Fruit fly (Drosophila melanogaster) whole organism, wandering third instar larva: ENCODE results near the gene Rbp4.

Experiments used
- Abd-B ChIP-seq: fragments of >200 bp; optimal IDR thresholded peaks from 2 replicates; lab custom pipeline; 2017; ENCODE audit warnings: missing biosample characterization, missing genetic modification characterization
- CG32264 ChIP-seq: fragments of 200-800 bp; sonication (Bioruptor generic); optimal IDR thresholded peaks from 2 replicates; lab custom pipeline; 2016; ENCODE audit warnings: missing biosample characterization, missing genetic modification characterization
- CG9705 ChIP-seq: fragments of 200-800 bp; sonication (Bioruptor generic); optimal IDR thresholded peaks from 2 replicates; lab custom pipeline; 2018; ENCODE audit warnings: missing biosample characterization, mild to moderate bottlenecking, missing genetic modification characterization
- CrebA ChIP-seq: fragments of 200-800 bp; sonication (Bioruptor generic); optimal IDR thresholded peaks from 2 replicates; lab custom pipeline; 2016; ENCODE audit warnings: missing biosample characterization, mild to moderate bottlenecking, missing genetic modification characterization, borderline replicate concordance
- Dfd ChIP-seq: fragments of >200 bp; optimal IDR thresholded peaks from 2 replicates; lab custom pipeline; 2017; ENCODE audit warnings: missing biosample characterization, missing genetic modification characterization
- Dif ChIP-seq: fragments of 200-275, 200-300 bp; sonication (Bioruptor generic); optimal IDR thresholded peaks from 2 replicates; lab custom pipeline; 2018; ENCODE audit warnings: missing biosample characterization, missing genetic modification characterization; ENCODE audit not compliant: partially characterized antibody
- GATAd ChIP-seq: sonication (Bioruptor generic); optimal IDR thresholded peaks from 2 replicates; lab custom pipeline; 2016; ENCODE audit warnings: missing biosample characterization, missing genetic modification characterization
- HLH106 ChIP-seq: fragments of 200-800 bp; optimal IDR thresholded peaks from 3 replicates; lab custom pipeline; 2019; ENCODE audit warnings: missing biosample characterization, mild to moderate bottlenecking, missing genetic modification characterization, moderate library complexity
- Hnf4 ChIP-seq: fragments of 200-800 bp; sonication (Bioruptor generic); optimal IDR thresholded peaks from 2 replicates; lab custom pipeline; 2016; ENCODE audit warnings: missing biosample characterization, mild to moderate bottlenecking, missing genetic modification characterization
- Hr78 ChIP-seq: fragments of >200 bp; optimal IDR thresholded peaks from 2 replicates; lab custom pipeline; 2017; ENCODE audit warnings: missing biosample characterization, missing genetic modification characterization
- Hr83 ChIP-seq: fragments of 200-300 bp; sonication (Bioruptor generic); optimal IDR thresholded peaks from 2 replicates; lab custom pipeline; 2016; ENCODE audit warnings: missing biosample characterization, mild to moderate bottlenecking, missing genetic modification characterization, moderate library complexity; ENCODE audit not compliant: poor library complexity, severe bottlenecking
- Jra ChIP-seq: sonication (Bioruptor generic); optimal IDR thresholded peaks from 2 replicates; lab custom pipeline; 2016; ENCODE audit warnings: missing biosample characterization, missing genetic modification characterization
- Mio ChIP-seq: sonication (Bioruptor generic); optimal IDR thresholded peaks from 2 replicates; lab custom pipeline; 2016; ENCODE audit warnings: missing biosample characterization, missing genetic modification characterization
- Myc ChIP-seq: fragments of >200 bp; optimal IDR thresholded peaks from 2 replicates; lab custom pipeline; 2017
- N ChIP-seq: fragments of >200 bp; optimal IDR thresholded peaks from 2 replicates; lab custom pipeline; 2018; ENCODE audit warnings: missing biosample characterization, missing external identifiers, missing genetic modification characterization
- OdsH ChIP-seq: fragments of 200-800 bp; sonication (Bioruptor generic); optimal IDR thresholded peaks from 2 replicates; lab custom pipeline; 2016; ENCODE audit warnings: missing biosample characterization, mild to moderate bottlenecking, missing genetic modification characterization
- Rel ChIP-seq, 2 experiments: fragments of 200-800 bp; sonication (Bioruptor generic) in 1 of 2; optimal IDR thresholded peaks; 2 replicates in 1 of 2; 3 replicates in 1 of 2; lab custom pipeline; 2016 to 2019; ENCODE audit warnings: mild to moderate bottlenecking in 2 of 2, missing biosample characterization in 2 of 2, missing genetic modification characterization in 2 of 2, moderate library complexity in 1 of 2
- Sp1 ChIP-seq: fragments of 200-800 bp; sonication (Bioruptor generic); optimal IDR thresholded peaks from 3 replicates; lab custom pipeline; 2019; ENCODE audit warnings: missing biosample characterization, mild to moderate bottlenecking, missing genetic modification characterization, moderate library complexity
- Vsx2 ChIP-seq: fragments of 200-300, 225-300 bp; sonication (Bioruptor generic); optimal IDR thresholded peaks from 2 replicates; lab custom pipeline; 2018; ENCODE audit warnings: missing biosample characterization, missing genetic modification characterization; ENCODE audit not compliant: partially characterized antibody
- br ChIP-seq: fragments of 200-800 bp; sonication (Bioruptor generic); optimal IDR thresholded peaks from 2 replicates; lab custom pipeline; 2016; ENCODE audit warnings: missing biosample characterization, missing genetic modification characterization
- brk ChIP-seq: fragments of 200-800 bp; sonication (Bioruptor generic); optimal IDR thresholded peaks from 2 replicates; lab custom pipeline; 2016; ENCODE audit warnings: missing biosample characterization, mild to moderate bottlenecking, missing genetic modification characterization
- dl ChIP-seq, 2 experiments: fragments of 175-275, 200-275 bp in 1 of 2; fragments of 200-275 bp in 1 of 2; sonication (Bioruptor generic); optimal IDR thresholded peaks; lab custom pipeline; 2018; ENCODE audit warnings: mild to moderate bottlenecking in 2 of 2, missing biosample characterization in 2 of 2, missing genetic modification characterization in 2 of 2, moderate library complexity in 2 of 2; ENCODE audit not compliant: partially characterized antibody in 2 of 2, insufficient read depth in 1 of 2
- dmrt93B ChIP-seq: fragments of 200-800 bp; sonication (Bioruptor generic); optimal IDR thresholded peaks from 2 replicates; lab custom pipeline; 2018; ENCODE audit warnings: missing biosample characterization, mild to moderate bottlenecking, missing genetic modification characterization
- dsf ChIP-seq: sonication (Bioruptor generic); optimal IDR thresholded peaks from 2 replicates; lab custom pipeline; 2016; ENCODE audit warnings: missing biosample characterization, missing genetic modification characterization, borderline replicate concordance
- ey ChIP-seq: fragments of 200-800 bp; sonication (Bioruptor generic); optimal IDR thresholded peaks from 2 replicates; lab custom pipeline; 2016; ENCODE audit warnings: missing biosample characterization, missing genetic modification characterization
- foxo ChIP-seq, 2 experiments: fragments of 200-800 bp; sonication (Bioruptor generic); optimal IDR thresholded peaks; 2 replicates in 1 of 2; 3 replicates in 1 of 2; lab custom pipeline; 2016 to 2017; ENCODE audit warnings: missing biosample characterization in 2 of 2, missing genetic modification characterization in 2 of 2
- fru ChIP-seq: fragments of 200-800 bp; sonication (Bioruptor generic); optimal IDR thresholded peaks from 3 replicates; lab custom pipeline; 2016; ENCODE audit warnings: missing biosample characterization, mild to moderate bottlenecking, missing genetic modification characterization
- h ChIP-seq: fragments of 200-800 bp; sonication (Bioruptor generic); optimal IDR thresholded peaks from 3 replicates; lab custom pipeline; 2016; ENCODE audit warnings: missing biosample characterization, mild to moderate bottlenecking, missing genetic modification characterization
- jim ChIP-seq: fragments of 175-275, 200-325 bp; sonication (Bioruptor generic); optimal IDR thresholded peaks from 2 replicates; lab custom pipeline; 2016; ENCODE audit warnings: missing biosample characterization, mild to moderate bottlenecking, missing genetic modification characterization
- lola ChIP-seq: fragments of >200 bp; optimal IDR thresholded peaks from 2 replicates; lab custom pipeline; 2017; ENCODE audit warnings: missing biosample characterization, missing genetic modification characterization
- pan ChIP-seq: fragments of >200 bp; optimal IDR thresholded peaks from 2 replicates; lab custom pipeline; 2017
- psq ChIP-seq: fragments of 200-800 bp; sonication (Bioruptor generic); optimal IDR thresholded peaks from 3 replicates; lab custom pipeline; 2017; ENCODE audit warnings: missing biosample characterization, mild to moderate bottlenecking, missing genetic modification characterization, moderate library complexity
- rgr ChIP-seq: fragments of 200-800 bp; sonication (Bioruptor generic); optimal IDR thresholded peaks from 3 replicates; lab custom pipeline; 2016; ENCODE audit warnings: missing biosample characterization, mild to moderate bottlenecking, missing genetic modification characterization
- sage ChIP-seq: fragments of 200-800 bp; sonication (Bioruptor generic); optimal IDR thresholded peaks from 2 replicates; lab custom pipeline; 2016; ENCODE audit warnings: missing biosample characterization, mild to moderate bottlenecking, missing genetic modification characterization
- sv ChIP-seq: fragments of 200-800 bp; sonication (Bioruptor generic); optimal IDR thresholded peaks from 3 replicates; lab custom pipeline; 2016; ENCODE audit warnings: missing biosample characterization, missing genetic modification characterization
- tai ChIP-seq: sonication (Bioruptor generic); optimal IDR thresholded peaks from 2 replicates; lab custom pipeline; 2016; ENCODE audit warnings: missing biosample characterization, missing genetic modification characterization
- usp ChIP-seq: fragments of >200 bp; optimal IDR thresholded peaks from 2 replicates; lab custom pipeline; 2017; ENCODE audit warnings: missing biosample characterization, missing genetic modification characterization
- woc ChIP-seq: sonication (Bioruptor generic); optimal IDR thresholded peaks from 2 replicates; lab custom pipeline; 2016; ENCODE audit warnings: missing biosample characterization, mild to moderate bottlenecking, missing genetic modification characterization

The Rbp4 gene

DNA sequence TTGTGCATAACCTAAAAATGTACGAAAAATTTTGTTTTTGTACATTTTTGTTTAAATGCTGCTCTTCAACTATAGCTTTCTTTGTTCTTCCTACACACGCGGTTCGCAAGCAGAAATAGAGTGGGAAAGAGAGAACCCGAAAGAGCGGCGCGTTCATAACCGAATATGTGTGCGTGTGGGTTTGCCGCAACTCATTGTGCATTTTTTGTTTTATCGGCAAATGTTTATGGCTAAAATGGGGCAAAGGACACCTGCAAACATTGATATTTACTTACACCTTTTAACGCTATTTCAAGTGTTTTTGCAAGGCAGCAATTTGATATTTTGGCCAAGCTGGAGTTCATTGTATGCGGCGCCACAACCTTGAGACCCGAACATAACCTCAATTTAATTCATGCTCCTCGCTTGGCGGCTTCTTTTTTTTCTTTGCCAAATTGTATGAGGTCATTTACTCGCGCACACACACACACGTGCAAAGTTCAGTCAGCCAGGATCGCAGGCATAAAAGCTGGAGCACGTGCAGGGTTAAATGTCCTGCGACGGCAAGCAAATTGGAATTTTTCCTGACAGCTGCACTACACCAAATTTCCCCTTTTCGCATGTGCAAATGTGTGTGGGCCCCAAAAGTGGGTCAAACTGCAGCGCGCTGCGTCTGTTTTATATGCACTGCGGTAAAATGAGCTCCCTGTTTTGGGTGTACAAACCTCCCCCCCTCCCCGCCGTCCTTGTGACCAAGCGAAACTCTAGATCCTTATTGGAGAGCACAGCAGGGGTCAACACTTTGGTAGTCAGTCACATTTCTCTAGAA lies 8.3 kb downstream of the Rbp4 start:
- TF ChIP-seq fru (GFP tag; lab: Kevin White, UChicago) (no peak), sv (no peak), woc (GFP tag; lab: Kevin White, UChicago) (peak; percentile 26), brk (peak; percentile 61), Dif (GFP tag; lab: Kevin White, UChicago) (peak; percentile 2), psq (GFP tag; lab: Kevin White, UChicago) (peak; percentile 90), Hnf4 (peak; percentile 26), Hr78 (no peak)

DNA sequence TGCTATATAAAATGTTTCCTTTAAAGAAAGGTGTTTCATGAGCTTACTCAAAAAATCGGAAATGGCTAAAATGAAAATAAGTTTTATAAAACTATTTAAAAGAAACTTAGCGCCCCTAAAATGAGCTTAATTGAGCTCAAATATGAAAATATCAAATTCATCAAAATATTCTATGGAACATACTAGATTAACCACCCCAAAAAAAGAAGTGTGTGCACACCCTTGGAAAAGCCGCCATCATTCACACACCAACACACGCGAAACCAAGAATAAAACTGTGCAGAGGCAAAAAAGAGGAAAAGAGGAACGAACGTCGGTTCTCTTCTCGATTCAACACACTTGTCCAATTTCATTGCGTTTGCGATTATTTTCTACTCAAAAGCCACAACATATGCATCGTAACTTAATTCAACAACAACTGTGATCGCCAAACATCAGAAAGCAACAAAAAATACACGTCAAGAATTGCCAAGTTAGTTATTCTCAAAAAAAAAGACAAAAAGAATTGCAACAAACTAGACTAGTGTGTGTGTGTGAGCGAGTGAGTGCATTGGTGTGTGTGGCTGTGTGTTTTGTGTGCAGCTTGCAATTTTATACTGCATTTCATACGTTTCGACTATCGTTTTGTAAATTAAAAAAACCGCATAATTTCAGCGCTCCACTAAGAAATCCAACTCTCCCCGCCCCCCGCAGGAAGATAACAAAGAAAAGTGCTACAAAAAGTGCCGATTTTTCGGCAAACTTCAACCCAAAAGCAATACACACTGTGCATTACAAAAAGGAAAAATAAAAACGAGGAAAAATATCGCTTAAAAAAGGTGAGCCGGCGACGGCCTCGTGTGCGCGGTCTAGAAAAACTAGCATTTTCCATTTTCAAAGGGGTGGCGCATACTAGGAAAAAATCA lies 9.2 kb downstream of the Rbp4 start, which contains the start of gene rin:
Gene rin, plus strand, starts transcription at position 276 of the 905 bp plus-strand sequence.
- TF ChIP-seq jim (GFP tag; lab: Kevin White, UChicago) (no peak), foxo (GFP tag; optimal IDR thresholded peaks at IDR 0.05; lab: Kevin White, UChicago) (peak in 1 of 2 experiments; percentile 13), dsf (no peak), Abd-B (GFP tag; lab: Kevin White, UChicago) (no peak), dmrt93B (no peak), CG9705 (GFP tag; lab: Kevin White, UChicago) (no peak), rgr (GFP tag; lab: Kevin White, UChicago) (peak; percentile 34), OdsH (GFP tag; lab: Kevin White, UChicago) (no peak), Sp1 (GFP tag; lab: Kevin White, UChicago) (peak; percentile 8), Jra (no peak), N (GFP tag; lab: Kevin White, UChicago) (no peak), Dfd (GFP tag; lab: Kevin White, UChicago) (peak; percentile 42), woc (GFP tag; lab: Kevin White, UChicago) (peak; percentile 28), psq (GFP tag; lab: Kevin White, UChicago) (peak; percentile 37), Hnf4 (peak; percentile 25), HLH106 (peak; percentile 2), tai (GFP tag; lab: Kevin White, UChicago) (peak; percentile 27), Mio (no peak), Hr83 (GFP tag; lab: Kevin White, UChicago) (no peak), Rel (GFP tag; optimal IDR thresholded peaks at IDR 0.05; lab: Kevin White, UChicago) (no peak), Rel (tag; optimal IDR thresholded peaks at IDR 0.05; lab: Kevin White, UChicago) (peak; percentile 28)

DNA sequence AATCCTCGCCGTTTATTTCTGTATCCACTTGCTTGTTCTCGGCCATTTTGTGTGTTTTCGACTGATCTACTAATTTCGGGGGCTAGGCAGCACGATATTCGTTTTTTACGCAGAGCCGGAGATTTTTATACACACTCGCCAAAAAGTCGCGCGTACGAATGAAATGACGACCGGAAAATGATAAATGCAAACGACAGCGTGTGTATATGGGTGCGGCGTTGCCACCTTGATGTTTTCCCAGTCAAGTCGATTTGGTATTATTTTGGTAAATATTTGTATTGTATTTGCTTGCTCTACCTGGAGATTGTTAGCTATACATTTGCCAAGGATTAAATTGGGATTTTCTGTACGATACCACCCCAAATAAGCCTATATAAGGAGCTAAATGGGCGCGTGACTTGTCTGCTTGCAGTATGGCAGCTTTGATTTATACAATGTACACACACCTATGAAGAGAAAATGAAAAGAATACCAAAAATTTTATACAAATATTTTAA lies 10.3 kb downstream of the Rbp4 start, which contains the start of gene sqd:
Gene sqd, minus strand, starts transcription at position 431 of the 497 bp plus-strand sequence.
- TF ChIP-seq Mio (no peak), Jra (no peak), sv (no peak), CG9705 (GFP tag; lab: Kevin White, UChicago) (peak; percentile 42), h (GFP tag; lab: Kevin White, UChicago) (peak; percentile 69), brk (peak; percentile 3), CG32264 (GFP tag; lab: Kevin White, UChicago) (peak; percentile 22), foxo (GFP tag; optimal IDR thresholded peaks at IDR 0.05; lab: Kevin White, UChicago) (peak; percentile 27 to 56), CrebA (GFP tag; lab: Kevin White, UChicago) (no peak), dl (GFP tag; optimal IDR thresholded peaks at IDR 0.05; lab: Kevin White, UChicago; ENCODE audit: insufficient read depth in 1 of 2, partially characterized antibody in 2 of 2) (no peak), Myc (lab: Kevin White, UChicago) (peak; percentile 23), Dfd (GFP tag; lab: Kevin White, UChicago) (no peak), sage (GFP tag; lab: Kevin White, UChicago) (peak; percentile 1), Hnf4 (peak; percentile 52), Dif (GFP tag; lab: Kevin White, UChicago) (no peak), Hr83 (GFP tag; lab: Kevin White, UChicago) (no peak), lola (GFP tag; lab: Kevin White, UChicago) (no peak), GATAd (GFP tag; lab: Kevin White, UChicago) (no peak), br (peak; percentile 50), jim (GFP tag; lab: Kevin White, UChicago) (peak; percentile 26), Rel (GFP tag; optimal IDR thresholded peaks at IDR 0.05; lab: Kevin White, UChicago) (no peak), Rel (tag; optimal IDR thresholded peaks at IDR 0.05; lab: Kevin White, UChicago) (no peak), Hr78 (no peak), ey (peak; percentile 47), HLH106 (peak; percentile 41), usp (GFP tag; lab: Kevin White, UChicago) (no peak), fru (GFP tag; lab: Kevin White, UChicago) (peak; percentile 52), woc (GFP tag; lab: Kevin White, UChicago) (peak; percentile 18), Abd-B (GFP tag; lab: Kevin White, UChicago) (no peak), pan (no peak), N (GFP tag; lab: Kevin White, UChicago) (no peak), dsf (no peak), OdsH (GFP tag; lab: Kevin White, UChicago) (peak; percentile 47), Vsx2 (GFP tag; lab: Kevin White, UChicago) (no peak), Sp1 (GFP tag; lab: Kevin White, UChicago) (peak; percentile 71), rgr (GFP tag; lab: Kevin White, UChicago) (peak; percentile 63)
